Worm (Caenorhabditis elegans) whole organism, L4 larva: ENCODE results near the gene T20G5.12.

Experiments
- F44E2.7 ChIP-seq: fragments of 200-800 bp; sonication (Bioruptor generic); IDR thresholded peaks from 2 replicates; pipeline ENCODE4 v2.1.2; 2022; ENCODE audit warnings: missing genetic modification characterization, missing compliant biosample characterization
- F49E8.2 ChIP-seq: sonication (generic microtip); optimal IDR thresholded peaks from 2 replicates; lab custom pipeline; 2016; ENCODE audit warnings: missing compliant biosample characterization, mild to moderate bottlenecking, missing genetic modification characterization, borderline replicate concordance
- R02D3.7 ChIP-seq: fragments of 150-350 bp; sonication (generic microtip); optimal IDR thresholded peaks from 3 replicates; lab custom pipeline; 2014; ENCODE audit warnings: missing biosample characterization, missing genetic modification characterization
- T20F7.1 ChIP-seq: fragments of 200-800 bp; sonication (Bioruptor generic); optimal IDR thresholded peaks from 2 replicates; lab custom pipeline; 2018; ENCODE audit warnings: mild to moderate bottlenecking, missing genetic modification characterization, missing compliant biosample characterization
- T26A8.4 ChIP-seq: fragments of 200-800 bp; sonication (Bioruptor generic); IDR thresholded peaks from 2 replicates; pipeline ENCODE4 v1.3.6; 2022; ENCODE audit warnings: missing genetic modification characterization, missing compliant biosample characterization
- Y105C5A.15 ChIP-seq: fragments of 200-800 bp; sonication (Bioruptor generic); IDR thresholded peaks from 2 replicates; pipeline ENCODE4 v1.3.6; 2022; ENCODE audit warnings: missing genetic modification characterization, missing compliant biosample characterization
- ama-1 ChIP-seq: fragments of 150-350 bp; optimal IDR thresholded peaks from 2 replicates; lab custom pipeline; 2014; ENCODE audit warnings: inconsistent platforms, mixed read lengths
- attf-4 ChIP-seq: sonication (generic microtip); optimal IDR thresholded peaks from 3 replicates; lab custom pipeline; 2017; ENCODE audit warnings: missing biosample characterization, missing genetic modification characterization
- ceh-28 ChIP-seq: fragments of 150-350 bp; optimal IDR thresholded peaks from 2 replicates; lab custom pipeline; 2014; ENCODE audit warnings: missing biosample characterization, missing genetic modification reagents, missing genetic modification characterization
- ceh-32 ChIP-seq: sonication (generic microtip); optimal IDR thresholded peaks from 2 replicates; lab custom pipeline; 2016; ENCODE audit warnings: mild to moderate bottlenecking, missing genetic modification characterization, missing compliant biosample characterization; ENCODE audit not compliant: poor library complexity
- ceh-44 ChIP-seq: fragments of 200-800 bp; sonication (Bioruptor generic); IDR thresholded peaks from 2 replicates; pipeline ENCODE4 v1.3.6; 2022; ENCODE audit warnings: missing genetic modification reagents, missing genetic modification characterization, missing compliant biosample characterization
- ceh-62 ChIP-seq: sonication (generic microtip); optimal IDR thresholded peaks from 2 replicates; lab custom pipeline; 2017; ENCODE audit warnings: missing biosample characterization, missing genetic modification characterization
- cey-2 ChIP-seq: sonication (generic microtip); optimal IDR thresholded peaks from 3 replicates; lab custom pipeline; 2017; ENCODE audit warnings: missing genetic modification characterization, mild to moderate bottlenecking, missing compliant biosample characterization, antibody characterized with exemption, borderline replicate concordance; ENCODE audit not compliant: insufficient read depth
- daf-12 ChIP-seq: fragments of 150-350 bp; optimal IDR thresholded peaks from 2 replicates; lab custom pipeline; 2014; ENCODE audit warnings: missing biosample characterization, missing genetic modification reagents, missing genetic modification characterization
- daf-16 ChIP-seq, 3 experiments: sonication (generic microtip); optimal IDR thresholded peaks; 2 replicates each; lab custom pipeline; 2016 to 2017; ENCODE audit warnings: missing genetic modification characterization in 3 of 3, missing genetic modification reagents in 3 of 3, mild to moderate bottlenecking in 2 of 3, missing compliant biosample characterization in 2 of 3, missing biosample characterization in 1 of 3, moderate library complexity in 1 of 3
- daf-8 ChIP-seq: fragments of 200-800 bp; sonication (Bioruptor generic); IDR thresholded peaks from 2 replicates; pipeline ENCODE4 v1.3.6; 2022; ENCODE audit warnings: missing genetic modification characterization, missing compliant biosample characterization
- dmd-6 ChIP-seq: fragments of 200-800 bp; sonication (Bioruptor generic); IDR thresholded peaks from 2 replicates; pipeline ENCODE4 v1.3.6; 2022; ENCODE audit warnings: missing genetic modification reagents, missing genetic modification characterization, missing compliant biosample characterization
- dmd-8 ChIP-seq: fragments of 200-800 bp; sonication (Bioruptor generic); IDR thresholded peaks from 2 replicates; pipeline ENCODE4 v1.3.6; 2022; ENCODE audit warnings: missing genetic modification characterization, missing compliant biosample characterization
- dpl-1 ChIP-seq: fragments of 150-350 bp; optimal IDR thresholded peaks from 2 replicates; lab custom pipeline; 2014; ENCODE audit warnings: missing biosample characterization, missing genetic modification reagents, missing genetic modification characterization
- dve-1 ChIP-seq: sonication (generic microtip); optimal IDR thresholded peaks from 2 replicates; lab custom pipeline; 2017; ENCODE audit warnings: antibody characterized with exemption, mild to moderate bottlenecking, missing genetic modification characterization, missing compliant biosample characterization; ENCODE audit not compliant: insufficient read depth
- egl-43 ChIP-seq: fragments of 200-800 bp; sonication (Bioruptor generic); IDR thresholded peaks from 2 replicates; pipeline ENCODE4 v1.3.6; 2022; ENCODE audit warnings: missing genetic modification reagents, missing genetic modification characterization, missing compliant biosample characterization
- fos-1 ChIP-seq: fragments of 150-350 bp; optimal IDR thresholded peaks from 2 replicates; lab custom pipeline; 2014; ENCODE audit warnings: missing biosample characterization, missing genetic modification characterization
- hif-1 ChIP-seq, 2 experiments: sonication (generic microtip); optimal IDR thresholded peaks; 2 replicates each; lab custom pipeline; 2016 to 2017; ENCODE audit warnings: missing compliant biosample characterization in 2 of 2, missing genetic modification characterization in 2 of 2, missing genetic modification reagents in 2 of 2, missing genotype in 2 of 2, mild to moderate bottlenecking in 1 of 2
- hlh-11 ChIP-seq: fragments of 200-800 bp; sonication (Bioruptor generic); optimal IDR thresholded peaks from 2 replicates; lab custom pipeline; 2018; ENCODE audit warnings: mild to moderate bottlenecking, missing genetic modification characterization, missing compliant biosample characterization
- hlh-30 ChIP-seq: sonication (generic microtip); optimal IDR thresholded peaks from 2 replicates; lab custom pipeline; 2017; ENCODE audit warnings: antibody characterized with exemption, mild to moderate bottlenecking, missing genetic modification characterization, missing compliant biosample characterization; ENCODE audit not compliant: insufficient read depth
- hmg-1.1 ChIP-seq: fragments of 200-800 bp; sonication (Bioruptor generic); IDR thresholded peaks from 2 replicates; pipeline ENCODE4 v1.3.6; 2022; ENCODE audit warnings: missing genetic modification reagents, missing genetic modification characterization, missing compliant biosample characterization
- lin-13 ChIP-seq: fragments of 150-350 bp; optimal IDR thresholded peaks from 2 replicates; lab custom pipeline; 2014; ENCODE audit warnings: missing biosample characterization, missing genetic modification reagents, missing genetic modification characterization
- lin-15B ChIP-seq: fragments of 150-350 bp; sonication (generic microtip); optimal IDR thresholded peaks from 3 replicates; lab custom pipeline; 2014; ENCODE audit warnings: missing biosample characterization, missing genetic modification characterization
- lin-29 ChIP-seq: fragments of 200-800 bp; sonication (Bioruptor generic); IDR thresholded peaks from 2 replicates; pipeline ENCODE4 v1.3.6; 2022; ENCODE audit warnings: missing genetic modification reagents, missing genetic modification characterization, missing compliant biosample characterization
- lin-38 ChIP-seq: fragments of 200-800 bp; sonication (Bioruptor generic); IDR thresholded peaks from 2 replicates; pipeline ENCODE4 v1.3.6; 2022; ENCODE audit warnings: missing genetic modification reagents, missing genetic modification characterization, missing compliant biosample characterization
- lir-3 ChIP-seq: sonication (generic microtip); optimal IDR thresholded peaks from 2 replicates; lab custom pipeline; 2016; ENCODE audit warnings: mild to moderate bottlenecking, missing genetic modification characterization, missing compliant biosample characterization
- lsy-2 ChIP-seq, 2 experiments: fragments of 150-350 bp in 1 of 2; sonication (generic microtip) in 1 of 2; optimal IDR thresholded peaks; 2 replicates each; lab custom pipeline; 2014 to 2017; ENCODE audit warnings: missing biosample characterization in 2 of 2, missing genetic modification characterization in 2 of 2
- madf-9 ChIP-seq: fragments of 200-800 bp; sonication (Bioruptor generic); conservative IDR thresholded peaks from 2 replicates; pipeline ENCODE4 v1.3.6; 2022; ENCODE audit warnings: missing genetic modification reagents, missing genetic modification characterization, missing compliant biosample characterization
- mdl-1 ChIP-seq, 2 experiments: fragments of 150-350 bp in 1 of 2; sonication (generic microtip) in 1 of 2; optimal IDR thresholded peaks; 2 replicates each; lab custom pipeline; 2014 to 2017; ENCODE audit warnings: missing biosample characterization in 2 of 2, missing genetic modification characterization in 2 of 2
- mep-1 ChIP-seq: fragments of 150-350 bp; sonication (generic microtip); optimal IDR thresholded peaks from 3 replicates; lab custom pipeline; 2014; ENCODE audit warnings: missing biosample characterization, missing genetic modification characterization
- mxl-3 ChIP-seq: fragments of 200-800 bp; sonication (Bioruptor generic); optimal IDR thresholded peaks from 2 replicates; lab custom pipeline; 2018; ENCODE audit warnings: mild to moderate bottlenecking, missing genetic modification characterization, missing compliant biosample characterization
- nhr-237 ChIP-seq: sonication (generic microtip); optimal IDR thresholded peaks from 2 replicates; lab custom pipeline; 2017; ENCODE audit warnings: missing biosample characterization, missing genetic modification characterization
- nhr-28 ChIP-seq: fragments of 150-350 bp; optimal IDR thresholded peaks from 2 replicates; lab custom pipeline; 2014; ENCODE audit warnings: missing biosample characterization, missing genetic modification characterization
- nhr-41 ChIP-seq: fragments of 200-800 bp; sonication (Bioruptor generic); IDR thresholded peaks from 2 replicates; pipeline ENCODE4 v1.3.6; 2022; ENCODE audit warnings: missing genetic modification reagents, missing genetic modification characterization, missing compliant biosample characterization
- nhr-42 ChIP-seq: fragments of 200-800 bp; sonication (Bioruptor generic); IDR thresholded peaks from 2 replicates; pipeline ENCODE4 v1.3.6; 2022; ENCODE audit warnings: missing genetic modification characterization, missing compliant biosample characterization
- nhr-48 ChIP-seq: sonication (generic microtip); optimal IDR thresholded peaks from 2 replicates; lab custom pipeline; 2016; ENCODE audit warnings: mild to moderate bottlenecking, missing genetic modification characterization, missing compliant biosample characterization
- nhr-76 ChIP-seq: fragments of 150-350 bp; optimal IDR thresholded peaks from 2 replicates; lab custom pipeline; 2014; ENCODE audit warnings: missing biosample characterization, missing genetic modification characterization
- saeg-2 ChIP-seq: fragments of 200-800 bp; sonication (Bioruptor generic); IDR thresholded peaks from 2 replicates; pipeline ENCODE4 v1.3.6; 2022; ENCODE audit warnings: missing genetic modification reagents, missing genetic modification characterization, missing compliant biosample characterization
- snpc-1.2 ChIP-seq: fragments of 200-800 bp; sonication (Bioruptor generic); IDR thresholded peaks from 2 replicates; pipeline ENCODE4 v1.3.6; 2022; ENCODE audit warnings: missing genetic modification reagents, missing genetic modification characterization, missing compliant biosample characterization
- tag-97 ChIP-seq: fragments of 200-800 bp; sonication (Bioruptor generic); IDR thresholded peaks from 2 replicates; pipeline ENCODE4 v1.3.6; 2022; ENCODE audit warnings: missing genetic modification characterization, missing compliant biosample characterization
- unc-39 ChIP-seq: sonication (generic microtip); optimal IDR thresholded peaks from 2 replicates; lab custom pipeline; 2017; ENCODE audit warnings: missing biosample characterization, missing genetic modification characterization
- unc-62 ChIP-seq, 3 experiments: fragments of 150-350 bp in 1 of 3; sonication (generic microtip); optimal IDR thresholded peaks in 2 of 3; peaks in 1 of 3; 1 replicate in 1 of 3; 2 replicates in 2 of 3; lab custom pipeline; 2014 to 2017; ENCODE audit warnings: missing biosample characterization in 3 of 3, missing genetic modification characterization in 3 of 3, missing genetic modification reagents in 3 of 3, missing genotype in 1 of 3
- vab-7 ChIP-seq: fragments of 200-800 bp; sonication (Bioruptor generic); IDR thresholded peaks from 2 replicates; pipeline ENCODE4 v1.3.6; 2022; ENCODE audit warnings: missing genetic modification reagents, missing genetic modification characterization, missing compliant biosample characterization
- zag-1 ChIP-seq: fragments of 150-350 bp; optimal IDR thresholded peaks from 2 replicates; lab custom pipeline; 2014; ENCODE audit warnings: missing biosample characterization, missing genetic modification characterization
- zfp-3 ChIP-seq: fragments of 200-800 bp; sonication (Bioruptor generic); conservative IDR thresholded peaks from 2 replicates; pipeline ENCODE4 v1.3.6; 2022; ENCODE audit warnings: missing genetic modification reagents, missing genetic modification characterization, missing compliant biosample characterization
- ztf-11 ChIP-seq: fragments of 150-350 bp; optimal IDR thresholded peaks from 2 replicates; lab custom pipeline; 2014; ENCODE audit warnings: missing biosample characterization, missing genetic modification characterization

T20G5.12 gene

DNA sequence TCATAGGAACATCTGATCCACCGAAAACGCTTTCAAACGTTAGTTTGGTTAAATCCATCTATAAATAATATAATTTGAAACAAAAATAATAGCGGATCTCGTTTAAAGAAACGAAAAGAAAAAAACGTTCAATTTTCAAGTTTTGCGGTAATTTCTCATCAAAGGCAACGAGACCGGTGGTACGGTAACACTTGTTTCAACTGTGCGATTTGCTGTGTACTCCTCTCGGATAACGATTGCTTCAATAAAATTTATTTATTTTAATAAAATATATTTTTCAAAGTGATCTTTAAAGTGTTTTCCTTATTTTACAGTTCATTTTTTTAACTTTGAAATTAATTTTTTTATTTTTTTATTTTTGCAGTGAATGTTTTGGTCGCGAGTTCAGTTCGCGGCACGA lies 17.2 kb downstream of the T20G5.12 start, which contains the start of the genes rde-4 and cox-14 (continued):
- TF ChIP-seq zfp-3 (GFP tag; lab: Robert Waterston, UW), result no peak
- TF ChIP-seq fos-1, result no peak
- TF ChIP-seq ceh-62 (tag; lab: Kevin White, UChicago), result no peak
- TF ChIP-seq nhr-76 (tag; lab: Kevin White, UChicago), result no peak
- TF ChIP-seq lir-3, result no peak
- TF ChIP-seq vab-7 (GFP tag; lab: Robert Waterston, UW), result no peak
- peak; percentile 93 for TF ChIP-seq dpl-1 (GFP tag; lab: Kevin White, UChicago)
- peak; percentile 18 for TF ChIP-seq ama-1 (lab: Kevin White, UChicago)
- TF ChIP-seq dmd-6 (GFP tag; lab: Robert Waterston, UW), result no peak
- no peak for TF ChIP-seq ceh-44
- TF ChIP-seq nhr-237 (tag; lab: Kevin White, UChicago), result no peak
- TF ChIP-seq T26A8.4 (GFP tag; lab: Robert Waterston, UW), result no peak
- peak in 1 of 2 experiments; percentile 17 for TF ChIP-seq mdl-1 (tag; optimal IDR thresholded peaks at IDR 0.05; lab: Kevin White, UChicago)
- no peak for TF ChIP-seq lin-29 (GFP tag; lab: Robert Waterston, UW)
- no peak for TF ChIP-seq egl-43 (GFP tag; lab: Robert Waterston, UW)
- TF ChIP-seq daf-12 (tag; lab: Kevin White, UChicago), result no peak
- no peak for TF ChIP-seq tag-97 (GFP tag; lab: Robert Waterston, UW)
- no peak for TF ChIP-seq lin-38 (GFP tag; lab: Robert Waterston, UW)
- TF ChIP-seq F44E2.7, result no peak
- no peak for TF ChIP-seq daf-8
- no peak for TF ChIP-seq ceh-28 (tag; lab: Kevin White, UChicago)
- no peak for TF ChIP-seq snpc-1.2 (GFP tag; lab: Robert Waterston, UW)
- peak; percentile 96 to 100 for TF ChIP-seq lsy-2 (tag; optimal IDR thresholded peaks at IDR 0.05; lab: Kevin White, UChicago)
- no peak for TF ChIP-seq dmd-8 (GFP tag; lab: Robert Waterston, UW)
- no peak for TF ChIP-seq ceh-32
- no peak for TF ChIP-seq mxl-3 (GFP tag; lab: Kevin White, UChicago)
- no peak for TF ChIP-seq nhr-41 (GFP tag; lab: Robert Waterston, UW)
- no peak for TF ChIP-seq T20F7.1
- TF ChIP-seq hlh-11 (tag; lab: Kevin White, UChicago), result no peak
- no peak for TF ChIP-seq daf-16 (GFP tag; optimal IDR thresholded peaks at IDR 0.05; lab: Kevin White, UChicago)
- peak; percentile 78 for TF ChIP-seq daf-16 (tag; optimal IDR thresholded peaks at IDR 0.05; lab: Kevin White, UChicago)
- TF ChIP-seq hmg-1.1 (GFP tag; lab: Robert Waterston, UW), result no peak
- TF ChIP-seq unc-39 (tag; lab: Kevin White, UChicago), result no peak
- no peak for TF ChIP-seq ztf-11 (tag; lab: Kevin White, UChicago)
- no peak for TF ChIP-seq Y105C5A.15 (GFP tag; lab: Robert Waterston, UW)
- no peak for TF ChIP-seq hif-1 (tag; optimal IDR thresholded peaks at IDR 0.05; lab: Kevin White, UChicago)
- no peak for TF ChIP-seq unc-62 (GFP tag; optimal IDR thresholded peaks at IDR 0.05 in 1 of 2; lab: Kevin White, UChicago)
- no peak for TF ChIP-seq unc-62 (tag; optimal IDR thresholded peaks at IDR 0.05; lab: Kevin White, UChicago)
- TF ChIP-seq nhr-42 (GFP tag; lab: Robert Waterston, UW), result no peak
- TF ChIP-seq dve-1 (tag; lab: Kevin White, UChicago), result peak; percentile 78
- TF ChIP-seq F49E8.2 (tag; lab: Kevin White, UChicago), result no peak
- no peak for TF ChIP-seq zag-1 (tag; lab: Kevin White, UChicago)
- TF ChIP-seq madf-9 (GFP tag; lab: Robert Waterston, UW), result no peak
- no peak for TF ChIP-seq nhr-48 (tag; lab: Kevin White, UChicago)
- peak; percentile 68 for TF ChIP-seq lin-13 (GFP tag; lab: Kevin White, UChicago)
- TF ChIP-seq lin-15B (tag; lab: Kevin White, UChicago), result no peak
- TF ChIP-seq R02D3.7, result no peak
- no peak for TF ChIP-seq cey-2 (tag; lab: Kevin White, UChicago)
- TF ChIP-seq attf-4 (tag; lab: Kevin White, UChicago), result no peak
- TF ChIP-seq saeg-2 (GFP tag; lab: Robert Waterston, UW), result no peak
- TF ChIP-seq hlh-30 (tag; lab: Kevin White, UChicago), result peak; percentile 88
- TF ChIP-seq mep-1 (tag; lab: Kevin White, UChicago), result peak; percentile 89
- peak; percentile 68 for TF ChIP-seq nhr-28 (tag; lab: Kevin White, UChicago)
